Worm (Caenorhabditis elegans) whole organism, midembryonic: ENCODE measurements around the gene srj-10.

Experiments
- T22C8.4 ChIP-seq: fragments of 200-800 bp; sonication (Bioruptor generic); IDR thresholded peaks from 2 replicates; pipeline ENCODE4 v1.3.6; 2022; ENCODE audit warnings: missing genetic modification characterization, missing compliant biosample characterization
- flt-1 ChIP-seq: fragments of 200-800 bp; sonication (Bioruptor generic); IDR thresholded peaks from 2 replicates; pipeline ENCODE4 v1.3.6; 2022; ENCODE audit warnings: missing genetic modification characterization, missing compliant biosample characterization
- ref-1 ChIP-seq: fragments of 200-800 bp; sonication (Bioruptor generic); conservative IDR thresholded peaks from 2 replicates; pipeline ENCODE4 v1.3.6; 2022; ENCODE audit warnings: missing genetic modification reagents, missing genetic modification characterization, missing compliant biosample characterization
- tab-1 ChIP-seq: fragments of 200-800 bp; sonication (Bioruptor generic); IDR thresholded peaks from 2 replicates; pipeline ENCODE4 v1.3.6; 2022; ENCODE audit warnings: missing genetic modification characterization, missing compliant biosample characterization

ce11 chrV:16047508-16047907, 26.2 kb downstream of the srj-10 start, which contains the start of gene str-198:
- TF ChIP-seq flt-1 (GFP tag; lab: Robert Waterston, UW) (no peak), ref-1 (no peak), T22C8.4 (GFP tag; lab: Robert Waterston, UW) (no peak), tab-1 (GFP tag; lab: Robert Waterston, UW) (no peak)
